Fruit fly (Drosophila melanogaster) whole organism, pupa: Measurements from ENCODE around the gene Wdr59.

Source experiments
- CG12605 ChIP-seq: fragments of 200-800 bp; sonication (Bioruptor generic); IDR thresholded peaks from 2 replicates; pipeline ENCODE4 v1.3.6; 2022; ENCODE audit warnings: missing biosample characterization, missing genetic modification characterization
- CG4496 ChIP-seq: fragments of 200-800 bp; sonication (Bioruptor generic); IDR thresholded peaks from 3 replicates; pipeline ENCODE4 v1.3.6; 2022; ENCODE audit warnings: missing biosample characterization, missing genetic modification characterization
- Ets98B ChIP-seq: fragments of 200-800 bp; sonication (Bioruptor generic); IDR thresholded peaks from 2 replicates; pipeline ENCODE4 v1.3.6; 2022; ENCODE audit warnings: missing biosample characterization, missing genetic modification characterization
- Pif1B ChIP-seq: fragments of 200-800 bp; sonication (Bioruptor generic); optimal IDR thresholded peaks from 3 replicates; lab custom pipeline; 2016; ENCODE audit warnings: missing biosample characterization, missing genetic modification characterization
- Snoo ChIP-seq: fragments of 200-800 bp; sonication (Bioruptor generic); optimal IDR thresholded peaks from 3 replicates; lab custom pipeline; 2017; ENCODE audit warnings: missing biosample characterization, mild to moderate bottlenecking, missing genetic modification characterization, inconsistent platforms

dm6 chr2L:11123499-11123898 is 32.3 kb downstream of the Wdr59 start, which contains the start of the genes Csl4 and Nup160:
- TF ChIP-seq Pif1B (GFP tag; lab: Kevin White, UChicago) (no peak), Ets98B (GFP tag; lab: Robert Waterston, UW) (peak; percentile 64; the same call in 1 of the 2 replicates), Snoo (tag; lab: Kevin White, UChicago) (peak; percentile 69), CG4496 (GFP tag; lab: Robert Waterston, UW) (peak; percentile 77), CG12605 (GFP tag; lab: Robert Waterston, UW) (no peak)
